Fruit fly (Drosophila melanogaster) whole organism, pupa: ENCODE data around the gene CG2964.

Experiments
- CG10348 ChIP-seq: fragments of 200-800 bp; sonication (Bioruptor generic); IDR thresholded peaks from 2 replicates; pipeline ENCODE4 v1.3.6; 2022; ENCODE audit warnings: missing biosample characterization, missing genetic modification characterization
- CG12605 ChIP-seq: fragments of 200-800 bp; sonication (Bioruptor generic); IDR thresholded peaks from 2 replicates; pipeline ENCODE4 v1.3.6; 2022; ENCODE audit warnings: missing biosample characterization, missing genetic modification characterization
- CG13204 ChIP-seq: fragments of 200-800 bp; sonication (Bioruptor generic); optimal IDR thresholded peaks from 2 replicates; lab custom pipeline; 2018; ENCODE audit warnings: missing biosample characterization, mild to moderate bottlenecking, missing genetic modification characterization, moderate library complexity
- CG14655 ChIP-seq: fragments of 200-800 bp; sonication (Bioruptor generic); optimal IDR thresholded peaks from 3 replicates; lab custom pipeline; 2017; ENCODE audit warnings: mild to moderate bottlenecking, missing biosample characterization, missing genetic modification reagents, missing genetic modification characterization
- CG15710 ChIP-seq: fragments of 200-800 bp; sonication (Bioruptor generic); optimal IDR thresholded peaks from 2 replicates; lab custom pipeline; 2018; ENCODE audit warnings: missing biosample characterization, mild to moderate bottlenecking, missing genetic modification characterization, moderate library complexity
- CG17806 ChIP-seq: fragments of 200-800 bp; sonication (Bioruptor generic); optimal IDR thresholded peaks from 2 replicates; lab custom pipeline; 2018; ENCODE audit warnings: missing biosample characterization, mild to moderate bottlenecking, missing genetic modification characterization, moderate library complexity
- CG32121 ChIP-seq: fragments of 200-800 bp; sonication (Bioruptor generic); IDR thresholded peaks from 2 replicates; pipeline ENCODE4 v1.3.6; 2022; ENCODE audit warnings: missing biosample characterization, missing genetic modification characterization
- CG34367 ChIP-seq: fragments of 200-800 bp; sonication (Bioruptor generic); optimal IDR thresholded peaks from 2 replicates; lab custom pipeline; 2018; ENCODE audit warnings: missing biosample characterization, mild to moderate bottlenecking, missing genetic modification characterization
- CG4496 ChIP-seq: fragments of 200-800 bp; sonication (Bioruptor generic); IDR thresholded peaks from 3 replicates; pipeline ENCODE4 v1.3.6; 2022; ENCODE audit warnings: missing biosample characterization, missing genetic modification characterization
- CG8159 ChIP-seq: fragments of 200-800 bp; sonication (Bioruptor generic); optimal IDR thresholded peaks from 3 replicates; lab custom pipeline; 2018; ENCODE audit warnings: missing biosample characterization, mild to moderate bottlenecking, missing genetic modification characterization, moderate library complexity
- CG8301 ChIP-seq: fragments of 200-800 bp; sonication (Bioruptor generic); optimal IDR thresholded peaks from 2 replicates; lab custom pipeline; 2018; ENCODE audit warnings: missing biosample characterization, mild to moderate bottlenecking, missing genetic modification characterization
- CG9948 ChIP-seq: fragments of 200-800 bp; sonication (Bioruptor generic); optimal IDR thresholded peaks from 2 replicates; lab custom pipeline; 2018; ENCODE audit warnings: missing biosample characterization, mild to moderate bottlenecking, missing genetic modification characterization, moderate library complexity
- D1 ChIP-seq: fragments of 200-800 bp; sonication (Bioruptor generic); optimal IDR thresholded peaks from 2 replicates; lab custom pipeline; 2018; ENCODE audit warnings: missing biosample characterization, mild to moderate bottlenecking, missing genetic modification characterization, moderate library complexity
- EcR ChIP-seq: fragments of 200-800 bp; sonication (Bioruptor generic); optimal IDR thresholded peaks from 3 replicates; lab custom pipeline; 2019; ENCODE audit warnings: missing biosample characterization, missing genetic modification characterization, mild to moderate bottlenecking, moderate library complexity, missing genetic modification reagents
- Ets98B ChIP-seq: fragments of 200-800 bp; sonication (Bioruptor generic); IDR thresholded peaks from 2 replicates; pipeline ENCODE4 v1.3.6; 2022; ENCODE audit warnings: missing biosample characterization, missing genetic modification characterization
- Pif1A ChIP-seq: fragments of 200-800 bp; sonication (Bioruptor generic); optimal IDR thresholded peaks from 3 replicates; lab custom pipeline; 2016; ENCODE audit warnings: missing biosample characterization, missing genetic modification characterization
- Pif1B ChIP-seq: fragments of 200-800 bp; sonication (Bioruptor generic); optimal IDR thresholded peaks from 3 replicates; lab custom pipeline; 2016; ENCODE audit warnings: missing biosample characterization, missing genetic modification characterization
- Snoo ChIP-seq: fragments of 200-800 bp; sonication (Bioruptor generic); optimal IDR thresholded peaks from 3 replicates; lab custom pipeline; 2017; ENCODE audit warnings: missing biosample characterization, mild to moderate bottlenecking, missing genetic modification characterization, inconsistent platforms
- fd96Ca ChIP-seq: fragments of 200-800 bp; sonication (Bioruptor generic); IDR thresholded peaks from 3 replicates; pipeline ENCODE4 v1.3.6; 2022; ENCODE audit warnings: missing biosample characterization, missing genetic modification characterization
- gl ChIP-seq: fragments of 200-800 bp; sonication (Bioruptor generic); optimal IDR thresholded peaks from 2 replicates; lab custom pipeline; 2018; ENCODE audit warnings: missing biosample characterization, mild to moderate bottlenecking, missing genetic modification characterization
- rn ChIP-seq: fragments of 200-800 bp; sonication (Bioruptor generic); IDR thresholded peaks from 2 replicates; pipeline ENCODE4 v1.3.6; 2022; ENCODE audit warnings: missing biosample characterization, missing genetic modification characterization

CG2964 gene

DNA sequence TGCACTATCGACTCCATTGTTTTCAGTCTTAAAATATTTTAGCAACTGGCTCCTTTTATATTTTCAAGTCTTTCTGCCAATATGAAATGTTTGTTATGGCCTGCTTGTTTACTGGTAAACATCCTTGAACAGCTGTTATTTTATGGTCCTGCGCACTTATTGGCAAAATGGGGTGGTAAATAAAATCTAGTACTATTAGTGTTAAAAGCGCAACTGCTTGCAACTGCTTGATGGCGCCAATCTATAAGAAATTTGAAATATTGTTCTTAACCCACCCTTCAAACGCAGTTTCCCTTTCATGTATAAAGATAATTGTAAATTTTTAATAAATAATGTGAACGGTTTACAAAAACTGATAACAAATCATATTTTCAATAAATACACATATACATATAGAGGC lies 3.4 kb downstream of the CG2964 start, which contains the start of gene G6P:
Gene G6P, minus strand, starts transcription at position 88 of the 400 bp plus-strand sequence.
- TF ChIP-seq Pif1B (GFP tag; lab: Kevin White, UChicago) (no peak), CG9948 (no peak), CG4496 (no peak), CG13204 (no peak), CG12605 (GFP tag; lab: Robert Waterston, UW) (no peak), Pif1A (no peak), CG17806 (no peak), CG32121 (no peak), CG15710 (tag; lab: Kevin White, UChicago) (no peak), CG8159 (tag; lab: Kevin White, UChicago) (no peak), CG10348 (no peak), EcR (GFP tag; lab: Kevin White, UChicago) (no peak), CG34367 (tag; lab: Kevin White, UChicago) (no peak), rn (GFP tag; lab: Robert Waterston, UW) (no peak), D1 (tag; lab: Kevin White, UChicago) (no peak), fd96Ca (GFP tag; lab: Robert Waterston, UW) (no peak)

DNA sequence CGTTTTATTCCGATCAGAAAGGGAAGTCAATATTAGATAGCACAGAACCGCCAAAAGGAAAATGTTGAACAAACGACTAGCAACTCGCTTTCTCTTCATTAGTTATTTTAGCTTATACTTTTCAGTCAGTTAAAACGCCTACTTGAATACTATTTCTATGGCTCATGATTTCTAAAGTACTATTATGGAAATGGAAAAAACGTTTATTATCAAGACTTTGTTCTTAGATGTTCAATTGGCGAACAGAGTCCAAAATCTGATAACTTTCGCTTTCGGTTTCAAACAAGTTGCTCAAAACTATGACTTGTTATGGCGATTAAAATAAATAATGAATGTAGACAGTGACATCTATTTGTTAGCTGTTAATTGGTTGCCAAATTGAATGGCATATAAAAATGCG lies 13.2 kb downstream of the CG2964 start, which contains the start of gene CG3123:
Gene CG3123, minus strand, starts transcription at position 101 of the 400 bp plus-strand sequence.
- TF ChIP-seq EcR (GFP tag; lab: Kevin White, UChicago) (no peak), CG10348 (no peak), CG13204 (no peak), gl (tag; lab: Kevin White, UChicago) (no peak), CG32121 (no peak), CG8301 (tag; lab: Kevin White, UChicago) (no peak), CG14655 (GFP tag; lab: Kevin White, UChicago) (no peak), Snoo (tag; lab: Kevin White, UChicago) (no peak), CG8159 (tag; lab: Kevin White, UChicago) (no peak), CG4496 (no peak), D1 (tag; lab: Kevin White, UChicago) (no peak), CG34367 (tag; lab: Kevin White, UChicago) (no peak), Pif1A (no peak), CG17806 (no peak), Ets98B (GFP tag; lab: Robert Waterston, UW) (no peak), fd96Ca (GFP tag; lab: Robert Waterston, UW) (no peak), CG9948 (no peak), rn (GFP tag; lab: Robert Waterston, UW) (no peak), Pif1B (GFP tag; lab: Kevin White, UChicago) (no peak), CG12605 (GFP tag; lab: Robert Waterston, UW) (no peak)

DNA sequence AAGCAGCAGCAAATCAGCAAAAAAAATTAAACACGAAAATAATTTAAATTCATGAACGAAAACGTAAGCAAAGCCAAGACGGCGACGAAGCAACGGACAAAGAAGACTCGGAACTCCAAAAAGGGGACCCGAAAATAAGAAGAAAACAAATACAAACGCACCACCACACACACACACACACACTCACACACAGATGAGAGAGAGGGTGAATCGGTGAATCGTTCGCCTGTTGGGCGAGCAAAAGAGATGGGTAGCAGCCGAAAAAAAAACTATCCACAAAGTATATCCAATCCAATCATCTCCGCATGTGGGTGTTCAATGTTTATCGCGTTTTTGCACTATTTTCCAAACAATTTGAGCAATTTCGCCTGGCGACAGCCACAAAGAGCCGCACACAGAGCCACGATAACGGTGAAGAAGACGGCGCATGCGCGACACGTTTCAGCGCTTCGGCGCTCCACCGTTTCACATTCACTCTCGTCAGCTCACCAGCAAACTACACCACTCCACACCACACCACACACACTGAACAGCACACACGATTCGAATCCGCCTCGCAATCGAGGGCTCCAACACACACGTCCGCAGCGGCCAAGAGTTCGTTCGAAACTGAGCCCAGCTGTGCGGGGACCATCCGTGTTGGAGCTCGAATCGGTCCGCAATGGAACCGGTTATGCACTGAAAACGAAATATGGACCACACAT lies 17.6 kb downstream of the CG2964 start, which contains the start of gene Duox:
Gene Duox, minus strand, starts transcription at position 612 of the 704 bp plus-strand sequence.
- TF ChIP-seq CG9948 (no peak), CG4496 (0 out of 3 replicates have a peak, but pooled peaks have one; percentile 73), Pif1A (no peak), Snoo (tag; lab: Kevin White, UChicago) (no peak)

DNA sequence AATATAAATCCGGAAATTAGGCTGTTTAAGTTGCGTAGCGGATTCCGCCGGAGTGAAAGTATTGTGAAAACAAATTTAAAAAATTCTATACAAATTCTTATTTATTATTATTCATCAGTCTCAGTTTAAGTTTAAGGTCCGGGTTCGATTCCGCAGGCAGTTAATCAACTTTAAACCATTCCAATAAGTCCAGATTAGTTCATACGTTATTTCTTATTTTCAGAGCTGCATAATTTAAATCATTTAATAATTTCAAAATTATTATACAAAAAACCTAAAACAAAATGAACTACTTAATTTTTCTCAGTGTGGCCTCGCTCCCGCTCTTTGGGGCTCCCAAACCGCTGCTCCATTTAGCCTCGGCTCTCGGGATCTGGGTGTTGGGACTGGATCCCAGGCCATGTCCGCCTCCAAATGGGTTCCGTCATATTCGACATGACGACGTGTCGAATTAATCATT lies 18.1 kb downstream of the CG2964 start:
- peak; percentile 93 for TF ChIP-seq Snoo (tag; lab: Kevin White, UChicago)
- TF ChIP-seq CG10348: peak; percentile 54
- peak; percentile 96 for TF ChIP-seq CG8159 (tag; lab: Kevin White, UChicago)
- peak; percentile 88 for TF ChIP-seq fd96Ca (GFP tag; lab: Robert Waterston, UW)
- peak; percentile 95 for TF ChIP-seq CG9948
- peak; percentile 59; the same call in 1 of the 2 replicates for TF ChIP-seq Ets98B (GFP tag; lab: Robert Waterston, UW)
- TF ChIP-seq CG32121: peak; percentile 84
- 0 out of 2 replicates have a peak, but pooled peaks have one; percentile 22 for TF ChIP-seq CG12605 (GFP tag; lab: Robert Waterston, UW)
- peak; percentile 90 for TF ChIP-seq CG17806
- TF ChIP-seq CG34367 (tag; lab: Kevin White, UChicago): peak; percentile 87
- peak; percentile 96 for TF ChIP-seq D1 (tag; lab: Kevin White, UChicago)
- no peak; the same call in 1 of the 3 replicates for TF ChIP-seq CG4496
- TF ChIP-seq rn (GFP tag; lab: Robert Waterston, UW): peak; percentile 67
- peak; percentile 88 for TF ChIP-seq Pif1A
- TF ChIP-seq EcR (GFP tag; lab: Kevin White, UChicago): no peak
- TF ChIP-seq CG13204: peak; percentile 58
- peak; percentile 98 for TF ChIP-seq CG14655 (GFP tag; lab: Kevin White, UChicago)
- TF ChIP-seq CG15710 (tag; lab: Kevin White, UChicago): peak; percentile 95
- peak; percentile 67 for TF ChIP-seq gl (tag; lab: Kevin White, UChicago)
- TF ChIP-seq CG8301 (tag; lab: Kevin White, UChicago): peak; percentile 95
- peak; percentile 90 for TF ChIP-seq Pif1B (GFP tag; lab: Kevin White, UChicago)
- TF ChIP-seq, all 21 proteins: peak for 19

DNA sequence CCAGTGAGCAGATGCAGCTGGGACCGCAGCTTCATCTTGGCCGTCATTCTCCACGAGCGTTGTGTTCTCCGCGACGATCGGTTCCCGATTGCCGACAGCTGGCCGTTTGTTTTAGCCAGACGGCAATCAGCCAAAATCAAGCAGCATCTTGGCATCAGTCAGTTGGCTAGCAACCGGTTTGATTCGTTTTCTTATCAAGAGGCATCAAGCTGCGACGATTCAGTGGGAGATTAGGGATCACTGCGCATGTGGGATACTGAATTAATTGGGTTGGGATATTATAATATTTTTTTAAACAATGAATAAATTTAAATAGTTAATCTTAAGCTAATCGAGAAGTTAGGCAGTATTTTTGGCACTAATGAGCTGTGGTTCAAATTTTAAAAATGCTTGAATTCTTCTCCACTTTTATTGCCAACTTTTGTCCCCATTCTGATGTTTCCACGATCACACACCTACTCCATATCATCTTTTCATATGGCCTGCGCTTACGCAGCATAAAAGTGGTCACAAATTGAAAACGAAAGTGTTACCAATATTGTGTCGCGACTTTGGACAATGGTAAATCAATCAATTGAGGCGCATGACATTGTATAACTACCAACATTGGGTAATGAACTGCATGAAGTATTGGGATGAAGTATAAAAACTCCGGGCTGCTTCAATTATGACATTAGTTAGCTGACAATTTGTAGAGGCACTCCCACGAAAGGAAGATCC lies 25.7 kb downstream of the CG2964 start, which contains the start of the genes CG3119 and Cpr23B:
Gene CG3119, minus strand, starts transcription at position 92 of the 720 bp plus-strand sequence.
Gene Cpr23B, plus strand, starts transcription at position 670 of the 720 bp plus-strand sequence.
- TF ChIP-seq gl (tag; lab: Kevin White, UChicago): no peak
